Worm (Caenorhabditis elegans): ENCODE measurements around the gene F32D8.5.

F32D8.5 gene

DNA sequence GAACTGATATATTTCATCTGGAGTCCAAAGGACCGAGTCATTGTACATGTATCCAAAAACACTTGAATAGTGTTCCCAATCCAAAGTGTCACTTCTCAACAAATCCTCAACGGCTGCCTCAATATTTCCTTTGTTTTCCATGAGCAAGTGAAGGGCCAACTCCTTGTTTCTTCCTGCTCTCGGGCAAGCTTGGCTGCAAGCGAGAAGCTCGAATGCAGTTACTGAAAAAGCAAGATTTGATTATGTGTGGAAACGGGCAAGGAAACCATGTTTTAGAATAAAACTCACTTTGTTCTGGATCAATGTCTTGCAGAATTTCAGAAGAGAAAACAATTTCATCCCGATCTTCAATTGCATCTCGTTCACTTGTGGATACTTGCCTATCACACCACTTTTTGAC is 40.4 kb upstream of the F32D8.5 start:
- TF ChIP-seq fkh-10 (GFP tag; optimal IDR thresholded peaks at IDR 0.05), result peak; percentile 52
- peak; percentile 12 for TF ChIP-seq lin-14 (GFP tag; optimal IDR thresholded peaks at IDR 0.05)
- no peak for TF ChIP-seq elt-3 (tag; optimal IDR thresholded peaks at IDR 0.05)

DNA sequence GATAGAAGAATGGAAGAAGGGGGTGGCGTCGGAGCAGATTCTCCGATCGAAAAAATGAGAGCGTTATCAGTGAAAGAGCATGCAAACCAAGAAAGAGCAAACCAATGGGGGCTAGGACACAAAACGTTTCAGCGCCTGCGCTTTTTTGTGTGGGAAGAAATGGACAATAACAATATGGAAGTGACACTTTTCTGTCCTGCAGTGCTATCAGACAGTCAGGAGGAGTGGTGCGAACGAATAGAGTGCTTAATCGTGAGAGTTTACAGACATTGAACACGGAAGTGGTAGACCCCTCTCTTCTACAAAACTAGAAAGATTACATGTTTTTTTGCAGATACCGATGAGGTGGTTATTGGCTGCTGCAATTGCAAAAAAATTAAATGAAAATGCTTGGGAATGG is 39.2 kb upstream of the F32D8.5 start:
- no peak for TF ChIP-seq nhr-85 (tag)
- peak; percentile 24 for TF ChIP-seq nhr-20 (tag; optimal IDR thresholded peaks at IDR 0.05)
- no peak for TF ChIP-seq ceh-63 (GFP tag; optimal IDR thresholded peaks at IDR 0.05)
- TF ChIP-seq hpl-2 (GFP tag; optimal IDR thresholded peaks at IDR 0.05), result no peak
- peak; percentile 63 for TF ChIP-seq elt-2 (tag; optimal IDR thresholded peaks at IDR 0.05)
- TF ChIP-seq zip-4 (GFP tag; optimal IDR thresholded peaks at IDR 0.05), result no peak
- no peak for TF ChIP-seq mdl-1 (tag; optimal IDR thresholded peaks at IDR 0.05)
- peak; percentile 10 for TF ChIP-seq pqm-1 (tag; optimal IDR thresholded peaks at IDR 0.05)
- TF ChIP-seq lin-14 (GFP tag; optimal IDR thresholded peaks at IDR 0.05), result peak; percentile 6
- no peak for TF ChIP-seq Y116A8C.19 (tag; optimal IDR thresholded peaks at IDR 0.05; ENCODE audit: borderline replicate concordance)
- no peak for TF ChIP-seq C16A3.4 (tag; optimal IDR thresholded peaks at IDR 0.05)
- no peak for TF ChIP-seq tbx-2 (tag; optimal IDR thresholded peaks at IDR 0.05)

DNA sequence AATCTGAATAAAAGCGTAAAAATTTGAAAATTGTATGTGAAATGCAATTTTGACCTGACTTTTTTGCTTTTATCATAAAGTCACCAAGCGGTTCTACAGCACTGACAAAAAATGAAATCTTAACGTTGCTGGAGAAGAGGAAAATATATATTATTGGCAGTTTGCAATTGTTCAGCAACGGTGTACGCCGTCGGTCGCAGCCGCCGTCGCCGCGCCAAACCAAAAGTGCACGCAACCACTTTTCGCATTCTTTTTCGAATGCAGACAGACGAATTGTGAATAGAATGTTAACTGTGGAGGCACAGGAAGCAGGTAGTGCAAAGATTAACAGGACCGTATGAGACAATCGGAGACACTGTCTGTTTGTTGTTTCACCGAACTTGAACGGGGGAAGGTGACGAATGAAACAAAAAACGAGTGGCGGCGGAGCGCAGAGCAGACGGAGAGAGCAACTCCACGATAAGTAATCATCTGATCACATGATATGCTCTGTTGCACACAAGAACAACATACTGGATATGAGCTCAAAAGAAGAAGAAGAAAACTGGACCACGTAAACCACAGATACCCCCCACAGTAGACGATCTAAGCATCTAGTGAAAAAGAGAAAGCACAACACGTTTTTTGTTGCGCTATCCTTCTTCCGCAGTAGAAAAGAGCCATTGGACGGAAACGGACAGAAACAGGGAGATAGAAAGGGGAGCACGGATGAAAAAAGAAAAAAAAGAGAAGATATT is 37.5 kb upstream of the F32D8.5 start:
- TF ChIP-seq sup-37 (GFP tag; optimal IDR thresholded peaks at IDR 0.05), result no peak
- TF ChIP-seq aly-2 (tag; optimal IDR thresholded peaks at IDR 0.05), result no peak
- TF ChIP-seq nhr-28 (tag; optimal IDR thresholded peaks at IDR 0.05), result no peak
- TF ChIP-seq efl-3 (GFP tag; optimal IDR thresholded peaks at IDR 0.05), result no peak
- TF ChIP-seq unc-86 (tag; optimal IDR thresholded peaks at IDR 0.05), result no peak
- no peak for TF ChIP-seq hlh-4 (tag; optimal IDR thresholded peaks at IDR 0.05)
- no peak for TF ChIP-seq F16B12.6 (tag; optimal IDR thresholded peaks at IDR 0.05)
- TF ChIP-seq grh-1 (GFP tag; IDR thresholded peaks at IDR 0.05), result no peak
- no peak for TF ChIP-seq ets-5 (GFP tag; IDR thresholded peaks at IDR 0.05)
- no peak for TF ChIP-seq mab-9 (GFP tag; IDR thresholded peaks at IDR 0.05)
- TF ChIP-seq nhr-20 (tag; optimal IDR thresholded peaks at IDR 0.05), result peak; percentile 37
- TF ChIP-seq xbp-1 (tag; optimal IDR thresholded peaks at IDR 0.05), result no peak
- no peak for TF ChIP-seq hlh-17 (GFP tag; optimal IDR thresholded peaks at IDR 0.05; ENCODE audit: borderline replicate concordance)
- TF ChIP-seq tbx-2 (tag; optimal IDR thresholded peaks at IDR 0.05), result peak; percentile 46
- peak; percentile 45 for TF ChIP-seq nhr-71 (tag; optimal IDR thresholded peaks at IDR 0.05)
- no peak for TF ChIP-seq sptf-1 (tag; optimal IDR thresholded peaks at IDR 0.05)
- no peak for TF ChIP-seq elt-2 (tag; optimal IDR thresholded peaks at IDR 0.05)
- peak; percentile 72 for TF ChIP-seq fkh-10 (GFP tag; optimal IDR thresholded peaks at IDR 0.05)
- peak in 1 of 2 experiments; percentile 53 for TF ChIP-seq lsy-2 (tag; optimal IDR thresholded peaks at IDR 0.05)
- no peak for TF ChIP-seq dsc-1 (tag; optimal IDR thresholded peaks at IDR 0.05)
- peak; percentile 44 for TF ChIP-seq rnt-1 (tag; optimal IDR thresholded peaks at IDR 0.05)
- no peak for TF ChIP-seq tlp-1 (tag; optimal IDR thresholded peaks at IDR 0.05)
- TF ChIP-seq unc-98 (GFP tag; IDR thresholded peaks at IDR 0.05), result no peak
- no peak for TF ChIP-seq pag-3 (tag; optimal IDR thresholded peaks at IDR 0.05; ENCODE audit: borderline replicate concordance, insufficient read depth)
- TF ChIP-seq efl-1 (optimal IDR thresholded peaks at IDR 0.05), result no peak
- TF ChIP-seq efl-1 (GFP tag; optimal IDR thresholded peaks at IDR 0.05 in 1 of 2), result peak in 1 of 2 experiments; percentile 22
- no peak for TF ChIP-seq zag-1 (tag; optimal IDR thresholded peaks at IDR 0.05)
- peak; percentile 55 for TF ChIP-seq nhr-85 (tag)
- no peak for TF ChIP-seq nhr-76 (tag; optimal IDR thresholded peaks at IDR 0.05)
- TF ChIP-seq egl-27 (tag; optimal IDR thresholded peaks at IDR 0.05), result no peak
- no peak for TF ChIP-seq lir-3 (tag; optimal IDR thresholded peaks at IDR 0.05; ENCODE audit: poor library complexity)
- no peak for TF ChIP-seq snpc-4 (tag; optimal IDR thresholded peaks at IDR 0.05)
- TF ChIP-seq lin-15B (tag; optimal IDR thresholded peaks at IDR 0.05), result no peak
- TF ChIP-seq egl-13 (tag; optimal IDR thresholded peaks at IDR 0.05), result no peak
- no peak for TF ChIP-seq sox-4 (tag; optimal IDR thresholded peaks at IDR 0.05)
- TF ChIP-seq ztf-11 (tag; optimal IDR thresholded peaks at IDR 0.05), result no peak
- no peak for TF ChIP-seq ceh-63 (GFP tag; optimal IDR thresholded peaks at IDR 0.05)
- TF ChIP-seq nhr-47 (tag; optimal IDR thresholded peaks at IDR 0.05), result peak; percentile 34
- TF ChIP-seq C04F5.9 (tag; optimal IDR thresholded peaks at IDR 0.05), result no peak
